Worm (Caenorhabditis elegans) whole organism, L3 larva: ENCODE data around the gene unc-104.

Source experiments
- R02D3.7 ChIP-seq: fragments of 150-350 bp; optimal IDR thresholded peaks from 2 replicates; lab custom pipeline; 2014; ENCODE audit warnings: missing biosample characterization, missing genetic modification characterization
- ZK546.5 ChIP-seq: sonication (generic microtip); optimal IDR thresholded peaks from 2 replicates; lab custom pipeline; 2017; ENCODE audit warnings: missing biosample characterization, missing genetic modification characterization
- aly-2 ChIP-seq: fragments of 150-350 bp; optimal IDR thresholded peaks from 2 replicates; lab custom pipeline; 2014; ENCODE audit warnings: missing biosample characterization, missing genetic modification characterization
- ama-1 ChIP-seq: fragments of 150-350 bp; optimal IDR thresholded peaks from 2 replicates; lab custom pipeline; 2018
- ceh-16 ChIP-seq: sonication (generic microtip); optimal IDR thresholded peaks from 2 replicates; lab custom pipeline; 2017; ENCODE audit warnings: missing biosample characterization, missing genetic modification characterization
- ceh-28 ChIP-seq: fragments of 150-350 bp; optimal IDR thresholded peaks from 2 replicates; lab custom pipeline; 2014; ENCODE audit warnings: missing biosample characterization, missing genetic modification reagents, missing genetic modification characterization
- ceh-82 ChIP-seq: fragments of 150-350 bp; optimal IDR thresholded peaks from 2 replicates; lab custom pipeline; 2014; ENCODE audit warnings: missing biosample characterization, missing genetic modification characterization
- ceh-9 ChIP-seq: sonication (generic microtip); optimal IDR thresholded peaks from 2 replicates; lab custom pipeline; 2018; ENCODE audit warnings: missing biosample characterization, missing genetic modification characterization
- daf-12 ChIP-seq: fragments of 150-350 bp; optimal IDR thresholded peaks from 2 replicates; lab custom pipeline; 2014; ENCODE audit warnings: missing biosample characterization, missing genetic modification reagents, missing genetic modification characterization
- egl-27 ChIP-seq: sonication (generic microtip); optimal IDR thresholded peaks from 4 replicates; lab custom pipeline; 2017; ENCODE audit warnings: missing biosample characterization, missing genetic modification reagents, missing genetic modification characterization
- egl-5 ChIP-seq: fragments of 150-350 bp; optimal IDR thresholded peaks from 2 replicates; lab custom pipeline; 2017; ENCODE audit warnings: missing biosample characterization, missing genetic modification reagents, missing genetic modification characterization, inconsistent platforms
- elt-1 ChIP-seq: fragments of 150-350 bp; optimal IDR thresholded peaks from 2 replicates; lab custom pipeline; 2014; ENCODE audit warnings: missing biosample characterization, missing genetic modification characterization
- elt-2 ChIP-seq: sonication (generic microtip); optimal IDR thresholded peaks from 2 replicates; lab custom pipeline; 2016; ENCODE audit warnings: missing genetic modification reagents, mild to moderate bottlenecking, missing genetic modification characterization, missing compliant biosample characterization
- elt-3 ChIP-seq, 3 experiments: fragments of 150-350 bp in 1 of 3; sonication (generic microtip) in 2 of 3; optimal IDR thresholded peaks; 2 replicates in 2 of 3; 4 replicates in 1 of 3; lab custom pipeline; 2014 to 2017; ENCODE audit warnings: missing biosample characterization in 3 of 3, missing genetic modification characterization in 3 of 3
- eor-1 ChIP-seq, 2 experiments: fragments of 150-350 bp; optimal IDR thresholded peaks; 2 replicates each; lab custom pipeline; 2014 to 2018; ENCODE audit warnings: missing biosample characterization in 2 of 2, missing genetic modification characterization in 2 of 2
- fos-1 ChIP-seq: fragments of 150-350 bp; optimal IDR thresholded peaks from 2 replicates; lab custom pipeline; 2014; ENCODE audit warnings: missing biosample characterization, missing genetic modification characterization
- hmg-11 ChIP-seq: sonication (generic microtip); optimal IDR thresholded peaks from 2 replicates; lab custom pipeline; 2016; ENCODE audit warnings: missing genetic modification characterization, missing compliant biosample characterization
- jun-1 ChIP-seq: fragments of 150-350 bp; optimal IDR thresholded peaks from 2 replicates; lab custom pipeline; 2014; ENCODE audit warnings: missing biosample characterization, missing genetic modification reagents, missing genetic modification characterization
- lin-15B ChIP-seq: fragments of 150-350 bp; optimal IDR thresholded peaks from 2 replicates; lab custom pipeline; 2014; ENCODE audit warnings: missing biosample characterization, missing genetic modification characterization
- lin-39 ChIP-seq: fragments of 150-350 bp; optimal IDR thresholded peaks from 2 replicates; lab custom pipeline; 2018; ENCODE audit warnings: missing biosample characterization, missing genetic modification reagents, missing genetic modification characterization
- lsy-12 ChIP-seq: sonication (generic microtip); optimal IDR thresholded peaks from 2 replicates; lab custom pipeline; 2016; ENCODE audit warnings: mild to moderate bottlenecking, missing genetic modification characterization, missing compliant biosample characterization
- mdl-1 ChIP-seq: fragments of 150-350 bp; optimal IDR thresholded peaks from 2 replicates; lab custom pipeline; 2014; ENCODE audit warnings: missing biosample characterization, missing genetic modification characterization
- mml-1 ChIP-seq: fragments of 150-350 bp; sonication (generic microtip); optimal IDR thresholded peaks from 3 replicates; lab custom pipeline; 2014; ENCODE audit warnings: missing biosample characterization, missing genetic modification characterization
- nfya-1 ChIP-seq: sonication (generic microtip); optimal IDR thresholded peaks from 2 replicates; lab custom pipeline; 2017; ENCODE audit warnings: missing genetic modification characterization, mild to moderate bottlenecking, missing compliant biosample characterization, antibody characterized with exemption, moderate library complexity; ENCODE audit not compliant: insufficient read depth
- nhr-11 ChIP-seq: fragments of 150-350 bp; optimal IDR thresholded peaks from 2 replicates; lab custom pipeline; 2014; ENCODE audit warnings: missing biosample characterization, missing genetic modification characterization
- nhr-12 ChIP-seq: fragments of 150-350 bp; optimal IDR thresholded peaks from 2 replicates; lab custom pipeline; 2014; ENCODE audit warnings: missing biosample characterization, missing genetic modification characterization
- nhr-23 ChIP-seq: fragments of 150-350 bp; optimal IDR thresholded peaks from 2 replicates; lab custom pipeline; 2014; ENCODE audit warnings: missing biosample characterization, missing genetic modification reagents, missing genetic modification characterization
- nhr-237 ChIP-seq: fragments of 150-350 bp; optimal IDR thresholded peaks from 2 replicates; lab custom pipeline; 2014; ENCODE audit warnings: missing biosample characterization, missing genetic modification characterization
- nhr-25 ChIP-seq: sonication (generic microtip); optimal IDR thresholded peaks from 2 replicates; lab custom pipeline; 2017; ENCODE audit warnings: missing biosample characterization, missing genetic modification characterization
- nhr-28 ChIP-seq: fragments of 150-350 bp; optimal IDR thresholded peaks from 2 replicates; lab custom pipeline; 2014; ENCODE audit warnings: missing biosample characterization, missing genetic modification characterization
- nhr-43 ChIP-seq: sonication (generic microtip); optimal IDR thresholded peaks from 2 replicates; lab custom pipeline; 2016; ENCODE audit warnings: mild to moderate bottlenecking, missing genetic modification characterization, missing compliant biosample characterization; ENCODE audit not compliant: poor library complexity, severe bottlenecking
- nhr-67 ChIP-seq: fragments of 150-350 bp; optimal IDR thresholded peaks from 2 replicates; lab custom pipeline; 2014; ENCODE audit warnings: missing biosample characterization, missing genetic modification characterization
- nhr-76 ChIP-seq: fragments of 150-350 bp; sonication (generic microtip); optimal IDR thresholded peaks from 5 replicates; lab custom pipeline; 2014; ENCODE audit warnings: missing biosample characterization, missing genetic modification characterization
- nhr-77 ChIP-seq: fragments of 150-350 bp; optimal IDR thresholded peaks from 2 replicates; lab custom pipeline; 2014; ENCODE audit warnings: missing biosample characterization, missing genetic modification characterization
- pha-4 ChIP-seq: fragments of 150-350 bp; optimal IDR thresholded peaks from 2 replicates; lab custom pipeline; 2014; ENCODE audit warnings: missing biosample characterization, missing genetic modification reagents, missing genetic modification characterization
- pqm-1 ChIP-seq: fragments of 150-350 bp; optimal IDR thresholded peaks from 2 replicates; lab custom pipeline; 2017; ENCODE audit warnings: missing biosample characterization, missing genetic modification characterization, inconsistent platforms
- sea-2 ChIP-seq: fragments of 150-350 bp; sonication (generic microtip); optimal IDR thresholded peaks from 4 replicates; lab custom pipeline; 2014; ENCODE audit warnings: missing biosample characterization, missing genetic modification reagents, missing genetic modification characterization
- skn-1 ChIP-seq: fragments of 150-350 bp; optimal IDR thresholded peaks from 2 replicates; lab custom pipeline; 2014; ENCODE audit warnings: missing biosample characterization, missing genetic modification characterization
- snpc-4 ChIP-seq: fragments of 150-350 bp; optimal IDR thresholded peaks from 2 replicates; lab custom pipeline; 2014; ENCODE audit warnings: missing biosample characterization, missing genetic modification characterization
- tbx-2 ChIP-seq: sonication (generic microtip); optimal IDR thresholded peaks from 2 replicates; lab custom pipeline; 2016; ENCODE audit warnings: mild to moderate bottlenecking, missing genetic modification characterization, missing compliant biosample characterization
- unc-39 ChIP-seq: sonication (generic microtip); optimal IDR thresholded peaks from 4 replicates; lab custom pipeline; 2017; ENCODE audit warnings: missing biosample characterization, missing genetic modification characterization
- zag-1 ChIP-seq: fragments of 150-350 bp; optimal IDR thresholded peaks from 2 replicates; lab custom pipeline; 2014; ENCODE audit warnings: missing biosample characterization, missing genetic modification characterization
- ztf-11 ChIP-seq: fragments of 150-350 bp; optimal IDR thresholded peaks from 2 replicates; lab custom pipeline; 2014; ENCODE audit warnings: missing biosample characterization, missing genetic modification characterization
- ztf-4 ChIP-seq: fragments of 150-350 bp; optimal IDR thresholded peaks from 2 replicates; lab custom pipeline; 2014; ENCODE audit warnings: missing biosample characterization, missing genetic modification characterization

unc-104 gene

ce11 chrII:7050021-7050722 lies 55.4 kb downstream of the unc-104 start, which contains the start of the genes tcer-1 and ZK1127.5:
TSS of gene tcer-1 (minus strand) at chrII:7050071.
TSS of gene ZK1127.5 (plus strand) at chrII:7050672.
- TF ChIP-seq lin-15B = peak; percentile 77
- TF ChIP-seq sea-2 (GFP tag; lab: Kevin White, UChicago) = no peak
- TF ChIP-seq nfya-1 (tag; lab: Kevin White, UChicago) = peak; percentile 74
- no peak for TF ChIP-seq tbx-2 (tag; lab: Kevin White, UChicago)
- no peak for TF ChIP-seq nhr-237
- TF ChIP-seq snpc-4 (tag; lab: Kevin White, UChicago) = peak; percentile 64
- no peak for TF ChIP-seq nhr-12 (tag; lab: Kevin White, UChicago)
- no peak for TF ChIP-seq lsy-12 (tag; lab: Kevin White, UChicago)
- peak; percentile 70 for TF ChIP-seq hmg-11 (tag; lab: Kevin White, UChicago)
- no peak for TF ChIP-seq elt-1 (tag; lab: Kevin White, UChicago)
- no peak for TF ChIP-seq nhr-76 (tag; lab: Kevin White, UChicago)
- no peak for TF ChIP-seq aly-2 (tag; lab: Kevin White, UChicago)
- no peak for TF ChIP-seq fos-1
- no peak for TF ChIP-seq nhr-67 (tag; lab: Kevin White, UChicago)
- TF ChIP-seq R02D3.7 (tag; lab: Kevin White, UChicago) = no peak
- TF ChIP-seq mdl-1 (tag; lab: Kevin White, UChicago) = no peak
- peak; percentile 21 for TF ChIP-seq pqm-1 (tag; lab: Kevin White, UChicago)
- peak; percentile 53 for TF ChIP-seq egl-5 (tag; lab: Kevin White, UChicago)
- no peak for TF ChIP-seq egl-27 (tag; lab: Kevin White, UChicago)
- no peak for TF ChIP-seq ztf-4 (tag; lab: Kevin White, UChicago)
- TF ChIP-seq lin-39 (tag; lab: Kevin White, UChicago) = peak; percentile 20
- TF ChIP-seq nhr-11 (tag; lab: Kevin White, UChicago) = no peak
- TF ChIP-seq mml-1 (tag; lab: Kevin White, UChicago) = no peak
- TF ChIP-seq nhr-77 (tag; lab: Kevin White, UChicago) = no peak
- TF ChIP-seq ceh-9 (tag; lab: Kevin White, UChicago) = no peak
- peak; percentile 83 for TF ChIP-seq pha-4
- TF ChIP-seq elt-2 = peak; percentile 37
- TF ChIP-seq jun-1 (tag; lab: Kevin White, UChicago) = no peak
- no peak for TF ChIP-seq eor-1 (tag; optimal IDR thresholded peaks at IDR 0.05; lab: Kevin White, UChicago)
- TF ChIP-seq ceh-28 (tag; lab: Kevin White, UChicago) = no peak
- TF ChIP-seq nhr-23 (tag; lab: Kevin White, UChicago) = peak; percentile 39
- TF ChIP-seq elt-3 (tag; optimal IDR thresholded peaks at IDR 0.05; lab: Kevin White, UChicago) = no peak
- TF ChIP-seq ztf-11 = no peak
- TF ChIP-seq ama-1 (lab: Kevin White, UChicago) = no peak
- no peak for TF ChIP-seq ZK546.5 (tag; lab: Kevin White, UChicago)
- peak; percentile 25 for TF ChIP-seq nhr-25 (tag; lab: Kevin White, UChicago)
- TF ChIP-seq zag-1 (tag; lab: Kevin White, UChicago) = no peak
- no peak for TF ChIP-seq ceh-82
- TF ChIP-seq unc-39 = no peak
- no peak for TF ChIP-seq daf-12 (tag; lab: Kevin White, UChicago)
- no peak for TF ChIP-seq ceh-16
- no peak for TF ChIP-seq nhr-28
- TF ChIP-seq nhr-43 (tag; lab: Kevin White, UChicago) = no peak
- no peak for TF ChIP-seq skn-1 (tag; lab: Kevin White, UChicago)
- TF ChIP-seq, all 47 proteins: peak for 11

DNA sequence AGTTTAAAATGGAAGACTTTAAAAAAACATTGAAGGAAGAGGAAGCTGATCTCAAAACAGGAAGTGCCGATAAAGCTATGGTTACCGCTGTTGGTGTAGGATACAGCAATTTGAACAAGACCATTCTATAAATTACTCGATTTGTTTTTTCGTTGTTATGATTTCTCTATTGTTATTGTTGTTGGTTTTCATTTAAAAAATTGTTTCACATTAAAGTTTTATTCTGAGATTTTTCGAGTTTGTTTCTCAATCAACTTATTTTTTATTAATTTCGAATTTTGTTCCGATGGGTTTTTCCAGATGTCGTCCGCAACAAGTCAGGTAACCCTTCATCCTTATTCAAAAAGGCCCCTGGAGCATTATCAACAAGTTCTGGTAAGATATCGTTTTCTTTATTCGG lies 57.0 kb downstream of the unc-104 start, which contains the start of gene ZK1127.12:
Gene ZK1127.12 (plus strand): TSS at position 301 of the 400 bp plus-strand sequence.
- TF ChIP-seq eor-1 (tag; optimal IDR thresholded peaks at IDR 0.05; lab: Kevin White, UChicago) (no peak), nhr-11 (tag; lab: Kevin White, UChicago) (no peak), elt-1 (tag; lab: Kevin White, UChicago) (no peak), ceh-28 (tag; lab: Kevin White, UChicago) (no peak), ama-1 (lab: Kevin White, UChicago) (no peak), R02D3.7 (tag; lab: Kevin White, UChicago) (no peak), elt-3 (tag; optimal IDR thresholded peaks at IDR 0.05; lab: Kevin White, UChicago) (no peak), ztf-11 (no peak)
